Fruit fly (Drosophila melanogaster) whole organism, larva: Measurements from ENCODE around the gene Gapdh2.

Source experiments
- noc ChIP-seq: fragments of 200-800 bp; sonication (Bioruptor generic); optimal IDR thresholded peaks from 3 replicates; lab custom pipeline; 2019; ENCODE audit warnings: missing biosample characterization, mild to moderate bottlenecking, missing genetic modification characterization, moderate library complexity

Gene Gapdh2

DNA sequence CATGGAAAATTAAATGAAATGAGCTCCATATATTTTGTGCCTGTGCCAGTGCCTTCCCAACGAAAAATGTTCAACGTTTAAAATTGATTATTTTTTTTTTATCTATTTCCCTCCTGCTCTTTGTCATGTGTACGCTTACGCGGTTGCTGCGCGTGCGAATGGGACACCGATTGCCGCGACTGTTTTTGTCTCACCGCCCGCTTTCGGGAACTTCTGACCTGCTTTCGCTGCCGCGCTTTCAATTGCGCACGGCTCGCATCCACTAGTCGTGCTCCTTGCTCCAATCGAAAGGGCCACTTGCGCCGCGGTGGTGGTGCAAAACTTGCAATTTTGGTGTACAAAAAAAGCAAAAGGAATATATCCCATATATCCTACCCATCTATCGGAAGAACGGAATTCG, 7.5 kb upstream of the Gapdh2 start:
- no peak for TF ChIP-seq noc (tag; lab: Kevin White, UChicago)

DNA sequence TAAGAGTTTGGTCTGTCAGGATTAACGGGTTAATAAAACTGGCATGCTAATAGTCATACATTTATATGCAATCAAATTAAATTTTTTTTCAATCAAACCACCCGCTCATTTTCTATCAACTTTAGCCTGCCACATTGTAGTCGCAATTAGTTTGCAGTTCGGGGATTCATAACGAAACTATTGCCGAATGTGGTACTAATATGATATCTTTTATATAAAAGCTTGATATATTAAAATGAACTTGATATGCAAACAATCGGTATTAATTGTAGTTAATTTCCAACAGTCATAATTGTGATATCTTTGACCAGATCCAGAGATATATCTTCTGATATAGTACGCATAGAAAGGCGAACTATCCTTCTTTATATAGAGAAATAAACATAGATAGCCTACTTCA, 1.9 kb upstream of the Gapdh2 start:
- no peak for TF ChIP-seq noc (tag; lab: Kevin White, UChicago)

DNA sequence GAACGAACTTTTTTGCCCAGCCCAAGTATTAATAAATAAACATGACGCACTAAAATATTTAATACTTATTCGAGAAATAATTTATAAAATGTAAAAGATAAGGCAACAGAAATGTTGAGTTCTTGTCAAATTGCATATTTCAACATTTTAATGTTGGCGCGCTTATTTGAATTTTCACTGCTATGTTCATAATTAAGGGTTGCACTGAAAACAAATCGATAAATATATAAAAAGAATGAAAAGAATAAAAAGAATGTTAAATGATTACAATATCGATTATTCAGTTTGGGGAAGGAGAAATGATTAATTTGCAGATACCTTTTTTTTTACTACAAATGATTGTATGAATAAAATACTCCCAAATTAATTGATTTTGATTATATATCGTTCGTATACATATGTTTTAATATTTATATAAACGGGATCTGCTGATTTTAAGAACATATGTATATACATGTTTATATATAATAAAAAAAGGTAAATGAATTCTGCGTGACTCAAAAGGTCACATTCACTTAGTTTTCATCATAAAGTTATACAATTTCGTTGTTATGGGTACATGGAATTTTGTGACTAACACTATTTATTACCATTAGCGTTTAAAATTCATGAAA, 1.0 kb upstream of the Gapdh2 start:
- TF ChIP-seq noc (tag; lab: Kevin White, UChicago) = no peak

DNA sequence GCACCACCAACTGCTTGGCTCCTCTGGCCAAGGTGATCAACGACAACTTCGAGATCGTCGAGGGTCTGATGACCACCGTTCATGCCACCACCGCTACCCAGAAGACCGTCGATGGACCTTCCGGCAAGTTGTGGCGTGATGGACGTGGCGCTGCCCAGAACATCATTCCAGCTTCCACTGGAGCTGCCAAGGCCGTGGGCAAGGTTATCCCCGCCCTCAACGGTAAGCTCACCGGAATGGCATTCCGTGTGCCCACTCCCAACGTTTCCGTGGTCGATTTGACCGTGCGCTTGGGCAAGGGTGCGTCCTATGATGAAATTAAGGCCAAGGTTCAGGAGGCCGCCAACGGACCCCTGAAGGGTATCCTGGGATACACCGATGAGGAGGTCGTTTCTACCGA, 836 bp downstream of the Gapdh2 start:
- no peak for TF ChIP-seq noc (tag; lab: Kevin White, UChicago)

DNA sequence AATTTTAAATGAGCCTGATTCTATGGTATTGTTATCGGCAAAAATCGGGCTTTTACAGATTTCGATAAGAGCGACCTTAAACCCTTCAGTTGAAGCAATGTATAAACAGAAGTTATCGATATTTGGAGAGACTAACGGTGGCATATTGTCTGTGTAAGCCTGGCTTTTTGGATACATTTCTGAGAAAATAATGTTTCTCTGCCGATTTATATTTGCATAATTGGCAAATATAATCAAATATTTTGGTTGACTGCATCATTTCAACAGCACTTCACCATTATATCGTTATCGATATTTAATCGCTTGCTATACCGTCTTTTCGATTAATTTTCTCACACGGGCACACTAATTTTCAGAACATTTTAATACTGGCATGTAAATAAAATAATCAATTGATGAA, 1.9 kb downstream of the Gapdh2 start, which contains the start of gene CG16952:
Gene CG16952 (plus strand): TSS at position 341 of the 400 bp plus-strand sequence.
- no peak for TF ChIP-seq noc (tag; lab: Kevin White, UChicago)

DNA sequence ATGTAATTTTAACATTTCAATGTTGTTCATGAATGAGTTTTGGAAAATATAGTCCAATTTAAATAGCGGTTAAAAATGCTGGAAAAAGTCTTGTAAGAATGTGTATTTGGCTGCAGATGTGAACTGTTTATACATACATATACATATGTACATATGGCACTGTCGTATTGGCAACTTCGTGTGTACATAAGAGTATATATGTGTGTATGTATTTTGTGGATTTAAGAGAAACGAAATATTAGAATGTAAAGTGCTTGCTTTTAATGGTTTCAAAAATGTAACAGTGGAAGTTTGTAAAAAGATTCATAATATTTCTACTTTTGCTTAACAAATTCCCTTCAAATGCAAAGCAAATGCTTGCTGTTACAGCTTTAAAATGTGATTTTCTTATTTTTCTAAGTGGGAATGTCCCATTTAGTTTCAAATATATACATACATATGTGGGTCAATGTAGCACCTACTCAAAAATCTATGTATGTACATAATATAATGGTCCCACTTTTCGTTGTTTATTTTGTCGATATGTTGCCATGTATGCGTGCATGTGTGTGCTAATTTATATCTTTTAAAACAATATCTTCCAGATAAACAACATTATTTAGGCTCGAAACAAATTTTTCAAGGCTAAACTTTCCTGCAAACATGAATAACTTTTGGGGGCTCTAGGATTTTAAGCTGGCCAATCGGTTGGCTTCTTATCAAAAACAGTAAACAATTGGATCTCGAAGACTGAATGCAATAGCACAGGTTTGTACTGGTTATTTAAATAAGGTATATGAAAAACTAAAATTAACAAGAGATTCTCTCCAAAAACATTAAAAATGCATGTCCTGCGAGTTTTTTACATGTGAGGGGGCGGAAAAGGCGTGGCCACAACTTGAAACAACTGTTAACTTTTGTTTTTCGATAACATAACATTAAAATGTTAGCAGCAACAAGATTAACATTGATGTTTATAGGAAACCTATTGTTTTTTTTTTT, 3.1 kb downstream of the Gapdh2 start:
- TF ChIP-seq noc (tag; lab: Kevin White, UChicago) = no peak

DNA sequence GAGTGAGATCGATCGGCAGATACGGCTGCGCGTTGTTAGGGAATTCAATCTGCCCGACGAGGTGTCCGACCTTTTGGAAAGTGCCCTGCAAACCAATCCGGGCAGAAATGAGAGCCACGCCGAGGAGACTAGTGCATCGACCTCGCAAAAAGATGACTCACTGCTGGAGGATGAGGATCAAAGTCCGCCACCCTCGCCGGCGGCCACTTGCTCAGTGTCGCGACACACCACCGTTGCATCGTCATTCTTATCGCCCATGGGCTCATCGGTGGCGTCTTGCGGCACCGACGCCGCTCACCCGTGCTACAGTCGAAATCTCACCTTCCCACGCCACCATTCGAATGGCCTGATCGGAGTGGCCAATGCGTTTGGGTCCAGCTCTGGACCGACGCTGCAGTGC, 6.5 kb downstream of the Gapdh2 start:
- no peak for TF ChIP-seq noc (tag; lab: Kevin White, UChicago)

DNA sequence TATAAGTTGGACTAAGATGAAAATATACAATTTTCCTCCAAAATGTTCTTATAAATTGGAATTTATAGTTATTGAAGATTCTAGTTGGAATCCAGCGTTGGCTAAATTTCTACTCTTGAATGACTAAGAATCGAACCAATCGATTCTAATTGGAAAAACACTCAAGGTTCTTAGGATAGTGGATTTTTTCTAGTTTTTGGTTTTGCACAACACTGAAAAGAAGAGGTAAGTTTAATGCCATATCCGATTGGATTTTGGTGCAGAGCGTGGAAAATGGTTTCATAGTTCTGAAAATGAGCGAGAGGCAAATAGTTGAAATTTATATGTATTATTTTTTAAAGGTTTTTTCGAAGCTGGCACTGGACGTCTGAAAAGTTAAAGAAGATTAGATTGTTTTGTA, 7.6 kb downstream of the Gapdh2 start:
- no peak for TF ChIP-seq noc (tag; lab: Kevin White, UChicago)

DNA sequence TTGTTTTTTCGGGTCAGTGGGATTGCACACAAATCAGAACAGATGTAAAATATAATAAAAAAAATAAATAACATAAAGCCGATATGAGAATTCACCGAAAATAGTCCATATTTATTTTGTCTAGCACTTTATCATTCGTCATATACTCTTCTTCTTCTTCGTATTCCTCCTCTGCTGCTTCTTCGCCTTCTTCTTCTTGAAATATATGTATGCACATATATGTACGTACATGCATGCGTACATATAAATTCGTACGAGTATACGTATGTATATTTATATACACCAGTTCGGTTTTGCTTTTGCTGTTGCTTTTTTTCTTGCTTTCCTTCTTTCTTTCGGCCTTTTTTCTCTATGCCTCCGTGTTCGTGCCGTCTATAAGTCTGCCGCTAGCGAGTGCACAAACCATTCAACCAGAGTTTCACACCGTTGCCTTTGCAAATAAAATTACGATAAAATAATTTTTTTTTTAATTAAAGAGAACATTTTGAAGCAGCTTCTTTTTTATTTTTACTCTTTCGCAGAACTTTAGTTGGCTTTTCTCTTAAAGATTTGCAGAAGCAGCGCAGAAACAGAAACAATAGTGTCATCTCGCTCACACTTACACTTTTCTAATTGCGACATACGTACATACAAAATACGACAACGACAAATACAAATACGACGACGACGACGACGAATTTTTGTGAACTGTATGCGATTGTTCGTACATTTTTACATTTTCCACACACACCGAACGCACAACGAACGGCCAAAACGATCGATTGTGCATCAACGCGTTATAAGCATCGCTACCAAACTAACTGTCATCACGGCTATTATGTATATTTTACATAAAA, 18.7 kb downstream of the Gapdh2 start:
- TF ChIP-seq noc (tag; lab: Kevin White, UChicago) = no peak

DNA sequence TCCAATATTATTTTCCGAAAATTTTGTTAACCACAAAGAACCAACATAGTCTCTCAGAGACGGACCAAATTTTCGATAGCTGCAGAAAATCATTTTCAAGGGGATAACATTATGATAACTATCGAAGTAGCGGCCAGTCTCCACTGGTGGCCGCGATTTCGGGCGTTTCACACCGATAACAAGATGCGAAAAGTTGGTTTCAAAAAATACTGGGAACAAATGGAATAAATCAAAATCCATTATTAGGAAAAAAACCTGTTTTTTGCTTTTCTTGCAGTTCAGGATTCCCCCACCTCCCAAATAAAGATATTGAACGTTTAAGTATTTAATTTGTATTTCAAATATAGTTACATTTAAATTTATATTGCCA, 19.3 kb downstream of the Gapdh2 start, which contains the start of gene tay:
Gene tay (minus strand): TSS at position 65 of the 370 bp plus-strand sequence.
- TF ChIP-seq noc (tag; lab: Kevin White, UChicago) = no peak

DNA sequence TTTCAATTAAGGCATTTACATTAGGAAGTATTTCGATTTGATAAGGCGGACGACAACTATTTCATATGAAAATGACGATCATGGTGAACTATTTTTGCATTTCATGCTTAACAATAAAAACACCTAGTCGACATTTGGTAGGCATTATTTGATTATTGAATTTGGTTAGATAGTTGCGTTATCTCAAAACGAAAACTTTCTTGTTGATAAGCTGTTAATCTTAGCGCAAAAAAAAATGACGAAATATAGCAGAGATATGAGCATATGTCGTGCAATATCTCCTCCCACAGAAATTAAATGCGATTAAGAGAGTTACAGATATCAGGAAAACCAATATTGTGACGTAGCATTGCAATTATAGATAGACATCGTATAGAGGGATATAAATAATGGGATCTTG, 20.8 kb downstream of the Gapdh2 start:
- no peak for TF ChIP-seq noc (tag; lab: Kevin White, UChicago)

DNA sequence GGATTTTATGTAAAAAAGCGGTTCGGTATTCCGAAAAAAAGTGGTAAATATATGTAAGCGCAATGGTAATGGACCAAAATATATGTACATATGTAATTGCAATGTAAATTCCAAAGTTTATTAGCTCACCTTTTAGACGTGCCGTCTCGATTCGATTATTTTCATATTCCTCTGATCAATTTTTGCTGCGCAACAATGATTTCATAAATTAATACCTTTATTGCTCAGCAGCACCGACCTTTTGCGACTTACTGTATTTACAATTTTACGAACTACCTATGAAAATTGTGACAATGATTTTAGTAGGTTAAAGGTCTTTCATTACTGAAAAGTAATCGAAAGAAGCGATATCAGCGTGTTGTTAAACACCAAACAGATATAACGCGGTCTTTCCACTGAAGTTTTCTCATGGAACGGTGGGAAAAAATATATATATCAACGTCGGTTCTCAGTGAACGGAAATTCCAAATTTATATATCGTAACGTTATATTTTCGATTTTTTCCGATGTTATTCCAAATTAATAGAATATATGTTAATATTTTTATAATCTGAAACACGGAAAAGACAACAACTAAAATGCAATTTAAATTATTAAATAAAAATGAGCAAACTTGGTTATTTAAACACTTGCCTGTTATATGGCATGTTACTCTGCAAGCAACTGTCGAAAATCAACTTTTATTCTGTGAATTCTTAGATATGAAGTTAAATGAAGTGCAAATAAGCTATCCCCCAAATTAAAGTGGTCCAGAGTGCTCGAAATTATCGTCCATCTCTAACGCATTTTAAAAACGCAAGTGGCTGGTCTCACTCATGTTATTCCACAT, 22.0 kb downstream of the Gapdh2 start, which contains the start of the genes MSBP and CG15916:
Gene MSBP (minus strand): TSS at position 330 of the 829 bp plus-strand sequence.
Gene CG15916 (plus strand): TSS at position 810 of the 829 bp plus-strand sequence.
- no peak for TF ChIP-seq noc (tag; lab: Kevin White, UChicago)

DNA sequence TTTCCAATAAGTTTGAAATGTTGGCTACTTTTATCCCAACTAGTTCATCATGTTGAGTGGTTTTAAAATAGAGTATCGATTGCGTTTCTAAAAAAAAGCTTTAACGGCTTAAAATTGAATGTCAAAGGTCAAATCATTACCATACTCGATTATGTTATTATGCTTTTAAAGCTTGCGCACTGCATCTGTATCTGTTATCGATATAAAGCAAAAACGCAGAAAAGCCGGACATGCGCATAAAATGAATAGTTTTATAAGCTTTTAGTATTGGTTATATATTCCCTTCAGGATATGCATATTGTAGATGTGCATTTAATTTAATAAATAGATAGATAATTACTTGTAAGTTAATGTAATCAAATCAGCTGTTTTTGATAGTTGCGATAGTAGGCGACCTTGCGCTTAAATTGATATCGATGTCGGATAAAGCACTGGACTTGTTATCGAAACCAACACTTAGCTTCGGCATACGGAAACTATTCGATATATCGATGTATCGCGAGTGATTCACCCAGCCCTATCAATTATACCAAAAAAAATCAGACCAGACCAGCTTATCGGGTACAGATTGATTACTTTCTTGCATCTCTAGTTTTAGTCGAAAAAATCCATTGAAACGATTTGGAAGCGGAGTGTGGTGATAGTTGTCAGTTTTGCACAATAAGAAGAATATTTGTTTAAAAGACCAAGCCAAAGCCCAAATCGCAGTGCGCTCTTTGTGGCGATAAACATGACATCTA, 23.8 kb downstream of the Gapdh2 start, which contains the start of gene shi:
Gene shi (plus strand): TSS at position 511 of the 740 bp plus-strand sequence.
- TF ChIP-seq noc (tag; lab: Kevin White, UChicago) = no peak

DNA sequence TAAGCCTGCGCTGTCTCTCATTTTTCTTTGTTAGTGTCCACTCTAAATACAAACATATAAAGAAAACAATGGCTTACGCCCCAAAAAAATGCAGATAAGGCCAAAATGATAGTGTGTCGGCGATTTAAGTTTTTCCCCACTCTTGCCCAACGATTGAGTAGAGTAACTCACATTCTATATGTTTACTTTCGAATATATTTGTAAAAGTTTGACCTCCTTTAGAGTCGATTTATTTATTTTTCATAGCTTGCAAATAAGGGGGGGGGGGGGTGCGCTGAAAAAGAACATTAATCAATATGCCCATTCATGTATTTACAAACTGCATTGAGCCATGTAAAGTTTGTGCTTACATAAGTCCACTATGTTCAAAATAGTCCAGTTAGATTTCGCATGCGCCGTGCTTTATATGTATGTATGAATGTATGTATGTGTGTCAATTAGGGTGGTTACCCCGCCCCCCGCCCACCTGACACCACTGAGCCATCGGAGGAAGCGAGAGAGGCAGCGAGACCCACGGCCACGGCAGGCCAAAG, 25.9 kb downstream of the Gapdh2 start:
- TF ChIP-seq noc (tag; lab: Kevin White, UChicago) = no peak
